Worm (Caenorhabditis elegans) whole organism, L4 larva: ENCODE data around the gene Y110A2AL.4.

Experiments used
- D1046.2 ChIP-seq: fragments of 200-800 bp; sonication (Bioruptor generic); IDR thresholded peaks from 2 replicates; pipeline ENCODE4 v1.3.6; 2022; ENCODE audit warnings: missing genetic modification characterization, missing compliant biosample characterization
- F26F4.8 ChIP-seq: fragments of 200-800 bp; sonication (Bioruptor generic); conservative IDR thresholded peaks from 2 replicates; pipeline ENCODE4 v1.3.6; 2022; ENCODE audit warnings: missing genetic modification characterization, missing compliant biosample characterization
- R02D3.7 ChIP-seq: fragments of 150-350 bp; sonication (generic microtip); optimal IDR thresholded peaks from 3 replicates; lab custom pipeline; 2014; ENCODE audit warnings: missing biosample characterization, missing genetic modification characterization
- Y75B8A.6 ChIP-seq: fragments of 200-800 bp; sonication (Bioruptor generic); IDR thresholded peaks from 2 replicates; pipeline ENCODE4 v1.3.6; 2022; ENCODE audit warnings: missing genetic modification reagents, missing genetic modification characterization, missing compliant biosample characterization
- ZK337.2 ChIP-seq: fragments of 200-800 bp; sonication (Bioruptor generic); IDR thresholded peaks from 2 replicates; pipeline ENCODE4 v1.3.6; 2022; ENCODE audit warnings: missing genetic modification reagents, missing genetic modification characterization, missing compliant biosample characterization
- aha-1 ChIP-seq: fragments of 150-350 bp; peaks from one replicate; lab custom pipeline; 2014; ENCODE audit warnings: missing biosample characterization, missing genetic modification characterization
- aly-2 ChIP-seq: sonication (generic microtip); optimal IDR thresholded peaks from 2 replicates; lab custom pipeline; 2018; ENCODE audit warnings: missing biosample characterization, missing genetic modification characterization
- arid-1 ChIP-seq: fragments of 200-800 bp; sonication (Bioruptor generic); conservative IDR thresholded peaks from 2 replicates; pipeline ENCODE4 v1.3.6; 2022; ENCODE audit warnings: missing genetic modification reagents, missing genetic modification characterization, missing compliant biosample characterization
- ceh-28 ChIP-seq: fragments of 150-350 bp; optimal IDR thresholded peaks from 2 replicates; lab custom pipeline; 2014; ENCODE audit warnings: missing biosample characterization, missing genetic modification reagents, missing genetic modification characterization
- ceh-44 ChIP-seq: fragments of 200-800 bp; sonication (Bioruptor generic); IDR thresholded peaks from 2 replicates; pipeline ENCODE4 v1.3.6; 2022; ENCODE audit warnings: missing genetic modification reagents, missing genetic modification characterization, missing compliant biosample characterization
- ceh-82 ChIP-seq: sonication (generic microtip); optimal IDR thresholded peaks from 2 replicates; lab custom pipeline; 2017; ENCODE audit warnings: missing biosample characterization, missing genetic modification characterization
- cey-2 ChIP-seq: sonication (generic microtip); optimal IDR thresholded peaks from 3 replicates; lab custom pipeline; 2017; ENCODE audit warnings: missing genetic modification characterization, mild to moderate bottlenecking, missing compliant biosample characterization, antibody characterized with exemption, borderline replicate concordance; ENCODE audit not compliant: insufficient read depth
- ctbp-1 ChIP-seq: fragments of 200-800 bp; sonication (Bioruptor generic); IDR thresholded peaks from 2 replicates; pipeline ENCODE4 v1.3.6; 2022; ENCODE audit warnings: missing genetic modification reagents, missing genetic modification characterization, missing compliant biosample characterization
- daf-12 ChIP-seq: fragments of 150-350 bp; optimal IDR thresholded peaks from 2 replicates; lab custom pipeline; 2014; ENCODE audit warnings: missing biosample characterization, missing genetic modification reagents, missing genetic modification characterization
- daf-16 ChIP-seq, 3 experiments: sonication (generic microtip); optimal IDR thresholded peaks; 2 replicates each; lab custom pipeline; 2016 to 2017; ENCODE audit warnings: missing genetic modification characterization in 3 of 3, missing genetic modification reagents in 3 of 3, mild to moderate bottlenecking in 2 of 3, missing compliant biosample characterization in 2 of 3, missing biosample characterization in 1 of 3, moderate library complexity in 1 of 3
- daf-19 ChIP-seq: fragments of 200-800 bp; sonication (Bioruptor generic); conservative IDR thresholded peaks from 2 replicates; pipeline ENCODE4 v1.3.6; 2022; ENCODE audit warnings: missing genetic modification characterization, missing compliant biosample characterization
- fkh-10 ChIP-seq: fragments of 150-350 bp; optimal IDR thresholded peaks from 2 replicates; lab custom pipeline; 2014; ENCODE audit warnings: missing biosample characterization, missing genetic modification reagents, missing genetic modification characterization
- gei-8 ChIP-seq: fragments of 200-800 bp; sonication (Bioruptor generic); optimal IDR thresholded peaks from 2 replicates; lab custom pipeline; 2018; ENCODE audit warnings: mild to moderate bottlenecking, missing genetic modification characterization, missing compliant biosample characterization
- hif-1 ChIP-seq, 2 experiments: sonication (generic microtip); optimal IDR thresholded peaks; 2 replicates each; lab custom pipeline; 2016 to 2017; ENCODE audit warnings: missing compliant biosample characterization in 2 of 2, missing genetic modification characterization in 2 of 2, missing genetic modification reagents in 2 of 2, missing genotype in 2 of 2, mild to moderate bottlenecking in 1 of 2
- hlh-11 ChIP-seq: fragments of 200-800 bp; sonication (Bioruptor generic); optimal IDR thresholded peaks from 2 replicates; lab custom pipeline; 2018; ENCODE audit warnings: mild to moderate bottlenecking, missing genetic modification characterization, missing compliant biosample characterization
- hlh-30 ChIP-seq: sonication (generic microtip); optimal IDR thresholded peaks from 2 replicates; lab custom pipeline; 2017; ENCODE audit warnings: antibody characterized with exemption, mild to moderate bottlenecking, missing genetic modification characterization, missing compliant biosample characterization; ENCODE audit not compliant: insufficient read depth
- jun-1 ChIP-seq: fragments of 150-350 bp; optimal IDR thresholded peaks from 2 replicates; lab custom pipeline; 2014; ENCODE audit warnings: missing biosample characterization, missing genetic modification reagents, missing genetic modification characterization
- lim-7 ChIP-seq: fragments of 200-800 bp; sonication (Bioruptor generic); IDR thresholded peaks from 2 replicates; pipeline ENCODE4 v1.3.6; 2022; ENCODE audit warnings: missing genetic modification characterization, missing compliant biosample characterization
- lin-29 ChIP-seq: fragments of 200-800 bp; sonication (Bioruptor generic); IDR thresholded peaks from 2 replicates; pipeline ENCODE4 v1.3.6; 2022; ENCODE audit warnings: missing genetic modification reagents, missing genetic modification characterization, missing compliant biosample characterization
- lin-39 ChIP-seq: fragments of 150-350 bp; optimal IDR thresholded peaks from 2 replicates; lab custom pipeline; 2014; ENCODE audit warnings: missing biosample characterization, missing genetic modification reagents, missing genetic modification characterization
- madf-5 ChIP-seq, 2 experiments: fragments of 200-800 bp; sonication (Bioruptor generic); IDR thresholded peaks; 2 replicates each; pipeline ENCODE4 v1.3.6; 2022; ENCODE audit warnings: missing compliant biosample characterization in 2 of 2, missing genetic modification characterization in 2 of 2
- mdt-29 ChIP-seq: fragments of 200-800 bp; sonication (Bioruptor generic); IDR thresholded peaks from 2 replicates; pipeline ENCODE4 v1.3.6; 2022; ENCODE audit warnings: missing genetic modification reagents, missing genetic modification characterization, missing compliant biosample characterization
- mxl-2 ChIP-seq: fragments of 200-800 bp; sonication (Bioruptor generic); conservative IDR thresholded peaks from 2 replicates; pipeline ENCODE4 v1.3.6; 2022; ENCODE audit warnings: missing genetic modification reagents, missing genetic modification characterization, missing compliant biosample characterization
- nhr-10 ChIP-seq: fragments of 150-350 bp; optimal IDR thresholded peaks from 2 replicates; lab custom pipeline; 2014; ENCODE audit warnings: missing biosample characterization, missing genetic modification characterization
- nhr-111 ChIP-seq: fragments of 200-800 bp; sonication (Bioruptor generic); optimal IDR thresholded peaks from 2 replicates; lab custom pipeline; 2018; ENCODE audit warnings: mild to moderate bottlenecking, missing genetic modification characterization, missing compliant biosample characterization
- nhr-25 ChIP-seq: sonication (generic microtip); optimal IDR thresholded peaks from 2 replicates; lab custom pipeline; 2017; ENCODE audit warnings: missing genetic modification characterization, mild to moderate bottlenecking, missing compliant biosample characterization, antibody characterized with exemption, moderate library complexity, borderline replicate concordance; ENCODE audit not compliant: insufficient read depth
- nhr-28 ChIP-seq: fragments of 150-350 bp; optimal IDR thresholded peaks from 2 replicates; lab custom pipeline; 2014; ENCODE audit warnings: missing biosample characterization, missing genetic modification characterization
- nhr-42 ChIP-seq: fragments of 200-800 bp; sonication (Bioruptor generic); IDR thresholded peaks from 2 replicates; pipeline ENCODE4 v1.3.6; 2022; ENCODE audit warnings: missing genetic modification characterization, missing compliant biosample characterization
- nhr-76 ChIP-seq: fragments of 150-350 bp; optimal IDR thresholded peaks from 2 replicates; lab custom pipeline; 2014; ENCODE audit warnings: missing biosample characterization, missing genetic modification characterization
- pha-4 ChIP-seq, 2 experiments: fragments of 150-350 bp in 1 of 2; fragments of 200-800 bp in 1 of 2; sonication (Bioruptor generic) in 1 of 2; IDR thresholded peaks in 1 of 2; optimal IDR thresholded peaks in 1 of 2; 2 replicates each; pipeline versions ENCODE4 v1.3.6 to Lab custom; 2014 to 2022; ENCODE audit warnings: missing genetic modification characterization in 2 of 2, missing genetic modification reagents in 2 of 2, missing biosample characterization in 1 of 2, missing compliant biosample characterization in 1 of 2
- php-3 ChIP-seq: fragments of 200-800 bp; sonication (Bioruptor generic); IDR thresholded peaks from 2 replicates; pipeline ENCODE4 v1.3.6; 2022; ENCODE audit warnings: missing genetic modification reagents, missing genetic modification characterization, missing compliant biosample characterization
- rbr-2 ChIP-seq: sonication (generic microtip); optimal IDR thresholded peaks from 2 replicates; lab custom pipeline; 2016; ENCODE audit warnings: missing genotype, missing genetic modification characterization, missing compliant biosample characterization
- spr-3 ChIP-seq: fragments of 200-800 bp; sonication (Bioruptor generic); optimal IDR thresholded peaks from 2 replicates; lab custom pipeline; 2018; ENCODE audit warnings: mild to moderate bottlenecking, missing genetic modification characterization, missing compliant biosample characterization
- tag-97 ChIP-seq: fragments of 200-800 bp; sonication (Bioruptor generic); IDR thresholded peaks from 2 replicates; pipeline ENCODE4 v1.3.6; 2022; ENCODE audit warnings: missing genetic modification characterization, missing compliant biosample characterization
- tra-1 ChIP-seq: fragments of 200-800 bp; sonication (Bioruptor generic); IDR thresholded peaks from 2 replicates; pipeline ENCODE4 v1.3.6; 2022; ENCODE audit warnings: missing genetic modification reagents, missing genetic modification characterization, missing compliant biosample characterization
- unc-39 ChIP-seq: sonication (generic microtip); optimal IDR thresholded peaks from 2 replicates; lab custom pipeline; 2017; ENCODE audit warnings: missing biosample characterization, missing genetic modification characterization
- ztf-7 ChIP-seq: fragments of 150-350 bp; optimal IDR thresholded peaks from 2 replicates; lab custom pipeline; 2014; ENCODE audit warnings: missing biosample characterization, missing genetic modification characterization

Y110A2AL.4 gene

DNA sequence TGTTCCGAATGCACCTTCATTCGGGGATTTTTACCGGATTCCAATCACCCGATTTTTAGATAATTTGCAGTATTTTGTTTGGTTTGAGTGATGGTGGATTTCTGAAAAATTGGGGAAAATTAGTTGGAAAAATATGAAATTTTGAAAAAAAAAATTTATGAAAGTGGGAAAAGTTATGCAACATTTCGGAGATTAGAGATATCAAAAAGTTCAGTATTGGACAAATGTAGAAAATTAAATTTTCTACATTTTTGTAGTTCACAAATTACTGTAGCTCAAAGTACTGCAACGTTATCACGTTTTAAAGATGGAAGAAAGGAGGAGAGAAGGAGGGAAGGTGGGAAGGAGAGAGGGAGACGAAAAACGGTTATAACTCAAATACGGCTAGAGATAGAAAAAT lies 13.4 kb downstream of the Y110A2AL.4 start, which contains the start of gene ptc-3:
Gene ptc-3 (minus strand): TSS at position 101 of the 400 bp plus-strand sequence.
- TF ChIP-seq jun-1 (tag; lab: Kevin White, UChicago) (no peak), ceh-28 (tag; lab: Kevin White, UChicago) (no peak), mxl-2 (no peak), tra-1 (GFP tag; lab: Robert Waterston, UW) (no peak), mdt-29 (no peak), R02D3.7 (tag; lab: Kevin White, UChicago) (no peak), ctbp-1 (GFP tag; lab: Robert Waterston, UW) (no peak), lin-29 (GFP tag; lab: Robert Waterston, UW) (no peak), lin-39 (no peak), tag-97 (GFP tag; lab: Robert Waterston, UW) (no peak), fkh-10 (GFP tag; lab: Kevin White, UChicago) (no peak), lim-7 (GFP tag; lab: Robert Waterston, UW) (no peak)

DNA sequence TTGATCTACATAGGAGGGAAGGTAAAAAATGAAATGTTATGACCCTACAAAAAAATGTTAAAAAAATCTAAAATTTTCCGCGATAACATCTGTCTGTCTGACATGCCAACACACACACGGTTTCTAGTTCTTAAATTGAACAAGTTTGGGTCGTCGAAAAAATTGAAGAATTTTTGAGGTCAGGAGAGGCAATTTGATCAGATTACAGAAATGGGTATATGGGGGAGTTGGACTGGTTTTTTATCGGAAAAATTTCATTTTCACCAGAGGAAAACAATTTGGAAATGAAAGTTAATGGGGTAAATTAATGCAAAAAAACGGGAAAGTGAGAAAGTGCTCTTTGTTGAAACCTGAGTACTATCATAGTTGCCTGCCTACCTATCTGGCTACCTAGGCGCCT lies 14.7 kb downstream of the Y110A2AL.4 start:
- TF ChIP-seq hlh-30 (tag; lab: Kevin White, UChicago) (no peak), cey-2 (tag; lab: Kevin White, UChicago) (no peak), daf-12 (no peak), nhr-111 (no peak), ztf-7 (tag; lab: Kevin White, UChicago) (no peak), nhr-10 (tag; lab: Kevin White, UChicago) (no peak), nhr-76 (no peak), Y75B8A.6 (GFP tag; lab: Robert Waterston, UW) (no peak), daf-16 (GFP tag; optimal IDR thresholded peaks at IDR 0.05; lab: Kevin White, UChicago) (no peak), daf-16 (tag; optimal IDR thresholded peaks at IDR 0.05; lab: Kevin White, UChicago) (no peak), D1046.2 (GFP tag; lab: Robert Waterston, UW) (no peak), tag-97 (GFP tag; lab: Robert Waterston, UW) (no peak), spr-3 (no peak), ceh-82 (no peak), unc-39 (tag; lab: Kevin White, UChicago) (no peak), F26F4.8 (GFP tag; lab: Robert Waterston, UW) (no peak), php-3 (GFP tag; lab: Robert Waterston, UW) (no peak), nhr-42 (no peak), madf-5 (GFP tag; IDR thresholded peaks at IDR 0.05; lab: Robert Waterston, UW) (no peak), ceh-44 (GFP tag; lab: Robert Waterston, UW) (no peak)

ce11 chrII:2854794-2855193 lies 15.7 kb downstream of the Y110A2AL.4 start:
- TF ChIP-seq daf-12, result no peak
- TF ChIP-seq aha-1, result peak; percentile 14
- no peak for TF ChIP-seq daf-16 (GFP tag; optimal IDR thresholded peaks at IDR 0.05; lab: Kevin White, UChicago)
- no peak for TF ChIP-seq daf-16 (tag; optimal IDR thresholded peaks at IDR 0.05; lab: Kevin White, UChicago)
- peak; percentile 14 for TF ChIP-seq hlh-30 (tag; lab: Kevin White, UChicago)
- TF ChIP-seq D1046.2 (GFP tag; lab: Robert Waterston, UW), result no peak
- peak; percentile 53 for TF ChIP-seq nhr-28 (tag; lab: Kevin White, UChicago)
- TF ChIP-seq hif-1 (tag; optimal IDR thresholded peaks at IDR 0.05; lab: Kevin White, UChicago), result no peak
- TF ChIP-seq hlh-11 (tag; lab: Kevin White, UChicago), result peak; percentile 52
- no peak for TF ChIP-seq ZK337.2 (GFP tag; lab: Robert Waterston, UW)
- no peak for TF ChIP-seq aly-2 (tag; lab: Kevin White, UChicago)
- TF ChIP-seq daf-19 (GFP tag; lab: Robert Waterston, UW), result no peak
- no peak for TF ChIP-seq gei-8 (GFP tag; lab: Kevin White, UChicago)
- no peak for TF ChIP-seq F26F4.8 (GFP tag; lab: Robert Waterston, UW)
- peak; percentile 15 for TF ChIP-seq nhr-25 (tag; lab: Kevin White, UChicago)
- no peak for TF ChIP-seq pha-4 (GFP tag; IDR thresholded peaks at IDR 0.05; lab: Robert Waterston, UW)
- no peak for TF ChIP-seq pha-4 (tag; optimal IDR thresholded peaks at IDR 0.05; lab: Kevin White, UChicago)
- TF ChIP-seq arid-1 (GFP tag; lab: Robert Waterston, UW), result no peak
- TF ChIP-seq ceh-28 (tag; lab: Kevin White, UChicago), result no peak
- no peak for TF ChIP-seq rbr-2 (tag; lab: Kevin White, UChicago)
